Worm (Caenorhabditis elegans): ENCODE measurements around the gene Y48B6A.1.

Y48B6A.1 gene

ce11 chrII:14137538-14137937, 16.6 kb downstream of the Y48B6A.1 start, which contains the start of gene K09E4.1:
Gene K09E4.1 (plus strand): TSS chrII:14137838.
- TF ChIP-seq pqm-1 (tag; optimal IDR thresholded peaks at IDR 0.05) = no peak
- no peak for TF ChIP-seq syd-9 (tag; optimal IDR thresholded peaks at IDR 0.05)
- TF ChIP-seq C08G9.2 (tag; optimal IDR thresholded peaks at IDR 0.05) = no peak
- no peak for TF ChIP-seq dmd-4 (tag; optimal IDR thresholded peaks at IDR 0.05; ENCODE audit: borderline replicate concordance)
- TF ChIP-seq fkh-6 (tag; optimal IDR thresholded peaks at IDR 0.05) = no peak
- TF ChIP-seq rnt-1 (tag; optimal IDR thresholded peaks at IDR 0.05) = no peak
- TF ChIP-seq ceh-48 (tag; optimal IDR thresholded peaks at IDR 0.05) = no peak
- no peak for TF ChIP-seq tbx-2 (tag; optimal IDR thresholded peaks at IDR 0.05)
- no peak for TF ChIP-seq ttx-3 (tag; optimal IDR thresholded peaks at IDR 0.05)

ce11 chrII:14136302-14136701, 17.9 kb downstream of the Y48B6A.1 start:
- no peak for TF ChIP-seq fkh-10 (GFP tag; optimal IDR thresholded peaks at IDR 0.05)
- TF ChIP-seq npax-4 (tag; optimal IDR thresholded peaks at IDR 0.05) = no peak
- no peak for TF ChIP-seq ceh-6 (GFP tag; optimal IDR thresholded peaks at IDR 0.05)
- no peak for TF ChIP-seq tbx-2 (tag; optimal IDR thresholded peaks at IDR 0.05)
- TF ChIP-seq hlh-8 (tag; optimal IDR thresholded peaks at IDR 0.05) = no peak
- no peak for TF ChIP-seq pax-1 (tag; optimal IDR thresholded peaks at IDR 0.05)
- TF ChIP-seq nfya-1 (tag; optimal IDR thresholded peaks at IDR 0.05) = no peak
- no peak for TF ChIP-seq unc-42 (tag; optimal IDR thresholded peaks at IDR 0.05)
- TF ChIP-seq dmd-4 (tag; optimal IDR thresholded peaks at IDR 0.05; ENCODE audit: borderline replicate concordance) = no peak
- TF ChIP-seq T23F11.4 (GFP tag; optimal IDR thresholded peaks at IDR 0.05) = no peak
- TF ChIP-seq C38D4.7 (GFP tag; optimal IDR thresholded peaks at IDR 0.05) = no peak
- no peak for TF ChIP-seq ceh-30 (tag; optimal IDR thresholded peaks at IDR 0.05)
- TF ChIP-seq elt-4 (tag; optimal IDR thresholded peaks at IDR 0.05) = no peak
- no peak for TF ChIP-seq sox-4 (tag; optimal IDR thresholded peaks at IDR 0.05)
- TF ChIP-seq ceh-2 (tag; optimal IDR thresholded peaks at IDR 0.05) = no peak
- TF ChIP-seq syd-9 (tag; optimal IDR thresholded peaks at IDR 0.05) = no peak
- TF ChIP-seq K09A11.1 (tag; optimal IDR thresholded peaks at IDR 0.05; ENCODE audit: insufficient read depth) = no peak
- no peak for TF ChIP-seq F13H6.1 (tag; optimal IDR thresholded peaks at IDR 0.05)

- TF ChIP-seq ama-1 (optimal IDR thresholded peaks at IDR 0.05) = no peak
- no peak for TF ChIP-seq ttx-3 (tag; optimal IDR thresholded peaks at IDR 0.05)
- no peak for TF ChIP-seq ceh-30 (tag; optimal IDR thresholded peaks at IDR 0.05)
- TF ChIP-seq sox-4 (tag; optimal IDR thresholded peaks at IDR 0.05) = no peak
- no peak for TF ChIP-seq ceh-22 (tag; optimal IDR thresholded peaks at IDR 0.05)
- no peak for TF ChIP-seq hlh-30 (tag; optimal IDR thresholded peaks at IDR 0.05; ENCODE audit: insufficient read depth)
- TF ChIP-seq lin-11 (tag; optimal IDR thresholded peaks at IDR 0.05) = no peak
- no peak for TF ChIP-seq nhr-11 (tag; optimal IDR thresholded peaks at IDR 0.05)
- no peak for TF ChIP-seq K02D7.2 (tag; optimal IDR thresholded peaks at IDR 0.05)
These were observed 21.4 kb downstream of the Y48B6A.1 start, which contains the start of gene algn-3 for ce11 chrII:14132733-14133132. Gene algn-3 (minus strand): TSS chrII:14132833.

ce11 chrII:14129191-14129590, 25.0 kb downstream of the Y48B6A.1 start:
- TF ChIP-seq elt-4 (tag; optimal IDR thresholded peaks at IDR 0.05) (peak; percentile 73), fkh-6 (tag; optimal IDR thresholded peaks at IDR 0.05) (no peak)

- TF ChIP-seq T23F11.4 (GFP tag; optimal IDR thresholded peaks at IDR 0.05) (no peak), ztf-16 (tag; optimal IDR thresholded peaks at IDR 0.05) (no peak), mec-3 (tag; optimal IDR thresholded peaks at IDR 0.05; ENCODE audit: borderline replicate concordance) (no peak), fax-1 (tag; optimal IDR thresholded peaks at IDR 0.05) (no peak), madf-2 (tag; optimal IDR thresholded peaks at IDR 0.05) (no peak), syd-9 (tag; optimal IDR thresholded peaks at IDR 0.05) (no peak), Y22D7AL.16 (tag; optimal IDR thresholded peaks at IDR 0.05) (no peak), ceh-24 (tag; optimal IDR thresholded peaks at IDR 0.05) (no peak), unc-3 (GFP tag; conservative IDR thresholded peaks at IDR 0.05) (no peak), unc-3 (tag; optimal IDR thresholded peaks at IDR 0.05) (no peak), K09A11.1 (tag; optimal IDR thresholded peaks at IDR 0.05; ENCODE audit: insufficient read depth) (no peak), fkh-6 (tag; optimal IDR thresholded peaks at IDR 0.05) (no peak), lim-6 (tag; optimal IDR thresholded peaks at IDR 0.05) (no peak), rnt-1 (tag; optimal IDR thresholded peaks at IDR 0.05) (no peak), unc-42 (tag; optimal IDR thresholded peaks at IDR 0.05) (no peak), pag-3 (tag; optimal IDR thresholded peaks at IDR 0.05; ENCODE audit: borderline replicate concordance) (no peak), nfya-1 (tag; optimal IDR thresholded peaks at IDR 0.05) (no peak), pha-2 (tag; optimal IDR thresholded peaks at IDR 0.05) (no peak), C08G9.2 (tag; optimal IDR thresholded peaks at IDR 0.05) (no peak), ttx-3 (tag; optimal IDR thresholded peaks at IDR 0.05) (no peak)
These were observed 27.3 kb downstream of the Y48B6A.1 start, which contains the start of gene K09E4.3 for ce11 chrII:14126841-14127240. Gene K09E4.3 (minus strand): TSS chrII:14126941.

All from whole organism, late embryonic.